Worm (Caenorhabditis elegans) whole organism, L1 larva: ENCODE measurements around the gene cwn-2.

ENCODE experiments used
- C04F5.9 ChIP-seq: sonication (generic microtip); optimal IDR thresholded peaks from 2 replicates; lab custom pipeline; 2016; ENCODE audit warnings: missing genetic modification characterization, missing compliant biosample characterization
- aha-1 ChIP-seq: fragments of 150-350 bp; optimal IDR thresholded peaks from 2 replicates; lab custom pipeline; 2014; ENCODE audit warnings: missing biosample characterization, missing genetic modification characterization
- aly-2 ChIP-seq: fragments of 150-350 bp; optimal IDR thresholded peaks from 2 replicates; lab custom pipeline; 2014; ENCODE audit warnings: missing biosample characterization, missing genetic modification characterization
- ceh-63 ChIP-seq: fragments of 200-800 bp; sonication (Bioruptor generic); optimal IDR thresholded peaks from 2 replicates; lab custom pipeline; 2018; ENCODE audit warnings: mild to moderate bottlenecking, missing genetic modification characterization, missing compliant biosample characterization
- ceh-88 ChIP-seq: fragments of 200-800 bp; sonication (Bioruptor generic); IDR thresholded peaks from 2 replicates; pipeline ENCODE4 v1.3.6; 2022; ENCODE audit warnings: missing genetic modification characterization, missing compliant biosample characterization
- ceh-90 ChIP-seq: sonication (generic microtip); optimal IDR thresholded peaks from 2 replicates; lab custom pipeline; 2016; ENCODE audit warnings: missing genetic modification characterization, missing compliant biosample characterization
- ces-1 ChIP-seq: fragments of 150-350 bp; optimal IDR thresholded peaks from 2 replicates; lab custom pipeline; 2014; ENCODE audit warnings: missing biosample characterization, missing genetic modification reagents, missing genetic modification characterization
- dpl-1 ChIP-seq, 3 experiments: fragments of 150-350 bp in 2 of 3; sonication (generic microtip) in 1 of 3; optimal IDR thresholded peaks; 2 replicates each; lab custom pipeline; 2014 to 2017; ENCODE audit warnings: missing biosample characterization in 3 of 3, missing genetic modification characterization in 3 of 3, missing genetic modification reagents in 3 of 3
- dsc-1 ChIP-seq: sonication (generic microtip); optimal IDR thresholded peaks from 2 replicates; lab custom pipeline; 2016; ENCODE audit warnings: mild to moderate bottlenecking, missing genetic modification characterization, missing compliant biosample characterization
- efl-1 ChIP-seq, 4 experiments: fragments of 150-350 bp; optimal IDR thresholded peaks in 3 of 4; peaks in 1 of 4; 1 replicate in 1 of 4; 2 replicates in 3 of 4; lab custom pipeline; 2014; ENCODE audit warnings: missing biosample characterization in 2 of 4, missing genetic modification characterization in 2 of 4, missing genetic modification reagents in 2 of 4
- efl-3 ChIP-seq: fragments of 200-800 bp; sonication (Bioruptor generic); optimal IDR thresholded peaks from 2 replicates; lab custom pipeline; 2018; ENCODE audit warnings: mild to moderate bottlenecking, missing genetic modification characterization, missing compliant biosample characterization
- egl-13 ChIP-seq: sonication (generic microtip); optimal IDR thresholded peaks from 2 replicates; lab custom pipeline; 2016; ENCODE audit warnings: missing genotype, missing genetic modification reagents, missing genetic modification characterization, missing compliant biosample characterization
- egl-27 ChIP-seq, 2 experiments: fragments of 150-350 bp in 1 of 2; sonication (generic microtip); optimal IDR thresholded peaks; 3 replicates each; lab custom pipeline; 2017 to 2018; ENCODE audit warnings: missing biosample characterization in 2 of 2, missing genetic modification characterization in 2 of 2, missing genetic modification reagents in 2 of 2
- elt-3 ChIP-seq, 6 experiments: fragments of 150-350 bp in 1 of 6; sonication (generic microtip); optimal IDR thresholded peaks; 2 replicates each; lab custom pipeline; 2017 to 2018; ENCODE audit warnings: missing biosample characterization in 6 of 6, missing genetic modification characterization in 6 of 6, inconsistent platforms in 1 of 6
- fkh-10 ChIP-seq: sonication (generic microtip); optimal IDR thresholded peaks from 2 replicates; lab custom pipeline; 2017; ENCODE audit warnings: missing biosample characterization, missing genetic modification reagents, missing genetic modification characterization
- fkh-8 ChIP-seq: sonication (generic microtip); optimal IDR thresholded peaks from 2 replicates; lab custom pipeline; 2016; ENCODE audit warnings: mild to moderate bottlenecking, missing genetic modification characterization, missing compliant biosample characterization
- fos-1 ChIP-seq: fragments of 150-350 bp; optimal IDR thresholded peaks from 2 replicates; lab custom pipeline; 2014; ENCODE audit warnings: missing biosample characterization, missing genetic modification characterization
- grh-1 ChIP-seq: fragments of 200-800 bp; sonication (Bioruptor generic); IDR thresholded peaks from 2 replicates; pipeline ENCODE4 v1.3.6; 2022; ENCODE audit warnings: missing genetic modification reagents, missing genetic modification characterization, missing compliant biosample characterization
- hpl-2 ChIP-seq: fragments of 150-350 bp; optimal IDR thresholded peaks from 2 replicates; lab custom pipeline; 2014; ENCODE audit warnings: missing biosample characterization, missing genetic modification reagents, missing genetic modification characterization
- irx-1 ChIP-seq: sonication (generic microtip); optimal IDR thresholded peaks from 2 replicates; lab custom pipeline; 2016; ENCODE audit warnings: missing genetic modification characterization, missing compliant biosample characterization
- isw-1 ChIP-seq: fragments of 200-800 bp; sonication (Bioruptor generic); IDR thresholded peaks from 2 replicates; pipeline ENCODE4 v1.3.6; 2022; ENCODE audit warnings: missing genetic modification characterization, missing compliant biosample characterization
- jun-1 ChIP-seq: fragments of 150-350 bp; optimal IDR thresholded peaks from 2 replicates; lab custom pipeline; 2014; ENCODE audit warnings: missing biosample characterization, missing genetic modification reagents, missing genetic modification characterization
- lin-14 ChIP-seq: fragments of 200-800 bp; sonication (Bioruptor generic); optimal IDR thresholded peaks from 2 replicates; lab custom pipeline; 2018; ENCODE audit warnings: mild to moderate bottlenecking, missing genetic modification characterization, moderate library complexity, missing compliant biosample characterization
- lin-15B ChIP-seq: fragments of 150-350 bp; sonication (generic microtip); optimal IDR thresholded peaks from 3 replicates; lab custom pipeline; 2014; ENCODE audit warnings: missing biosample characterization, missing genetic modification characterization
- lin-39 ChIP-seq: fragments of 150-350 bp; optimal IDR thresholded peaks from 2 replicates; lab custom pipeline; 2014; ENCODE audit warnings: missing biosample characterization, missing genetic modification reagents, missing genetic modification characterization
- lsy-2 ChIP-seq, 2 experiments: fragments of 150-350 bp; optimal IDR thresholded peaks; 2 replicates each; lab custom pipeline; 2014; ENCODE audit warnings: missing biosample characterization in 2 of 2, missing genetic modification characterization in 2 of 2
- mef-2 ChIP-seq: fragments of 150-350 bp; optimal IDR thresholded peaks from 2 replicates; lab custom pipeline; 2014; ENCODE audit warnings: missing biosample characterization, missing genetic modification characterization
- nhr-11 ChIP-seq: fragments of 150-350 bp; optimal IDR thresholded peaks from 2 replicates; lab custom pipeline; 2014; ENCODE audit warnings: missing biosample characterization, missing genetic modification characterization
- nhr-12 ChIP-seq: sonication (generic microtip); optimal IDR thresholded peaks from 2 replicates; lab custom pipeline; 2017; ENCODE audit warnings: missing biosample characterization, missing genetic modification characterization
- nhr-20 ChIP-seq: sonication (generic microtip); optimal IDR thresholded peaks from 2 replicates; lab custom pipeline; 2016; ENCODE audit warnings: mild to moderate bottlenecking, missing genetic modification characterization, missing compliant biosample characterization
- nhr-237 ChIP-seq: fragments of 150-350 bp; optimal IDR thresholded peaks from 2 replicates; lab custom pipeline; 2014; ENCODE audit warnings: missing biosample characterization, missing genetic modification characterization
- nhr-71 ChIP-seq: sonication (generic microtip); optimal IDR thresholded peaks from 2 replicates; lab custom pipeline; 2016; ENCODE audit warnings: mild to moderate bottlenecking, missing genetic modification characterization, moderate library complexity, missing compliant biosample characterization
- nhr-76 ChIP-seq: sonication (generic microtip); optimal IDR thresholded peaks from 2 replicates; lab custom pipeline; 2017; ENCODE audit warnings: missing biosample characterization, missing genetic modification characterization
- nhr-85 ChIP-seq: sonication (generic microtip); peaks from one replicate; lab custom pipeline; 2016; ENCODE audit warnings: missing genetic modification characterization, inconsistent platforms, missing compliant biosample characterization
- nhr-90 ChIP-seq: sonication (generic microtip); optimal IDR thresholded peaks from 2 replicates; lab custom pipeline; 2016; ENCODE audit warnings: mild to moderate bottlenecking, missing genetic modification characterization, missing compliant biosample characterization; ENCODE audit not compliant: poor library complexity
- pqm-1 ChIP-seq: sonication (generic microtip); optimal IDR thresholded peaks from 3 replicates; lab custom pipeline; 2017; ENCODE audit warnings: missing biosample characterization, missing genetic modification characterization
- rnt-1 ChIP-seq: sonication (generic microtip); optimal IDR thresholded peaks from 2 replicates; lab custom pipeline; 2016; ENCODE audit warnings: mild to moderate bottlenecking, missing genetic modification characterization, moderate library complexity, missing compliant biosample characterization
- skn-1 ChIP-seq: fragments of 150-350 bp; optimal IDR thresholded peaks from 2 replicates; lab custom pipeline; 2014; ENCODE audit warnings: missing biosample characterization, missing genetic modification characterization
- snpc-4 ChIP-seq: fragments of 150-350 bp; optimal IDR thresholded peaks from 2 replicates; lab custom pipeline; 2014; ENCODE audit warnings: missing biosample characterization, missing genetic modification characterization
- snu-23 ChIP-seq: sonication (generic microtip); optimal IDR thresholded peaks from 2 replicates; lab custom pipeline; 2016; ENCODE audit warnings: missing genetic modification characterization, missing compliant biosample characterization
- sox-4 ChIP-seq: sonication (generic microtip); optimal IDR thresholded peaks from 2 replicates; lab custom pipeline; 2016; ENCODE audit warnings: missing genetic modification characterization, missing compliant biosample characterization
- sptf-1 ChIP-seq: fragments of 150-350 bp; optimal IDR thresholded peaks from 2 replicates; lab custom pipeline; 2014; ENCODE audit warnings: missing biosample characterization, missing genetic modification characterization
- sup-37 ChIP-seq: fragments of 200-800 bp; sonication (Bioruptor generic); optimal IDR thresholded peaks from 2 replicates; lab custom pipeline; 2018; ENCODE audit warnings: mild to moderate bottlenecking, missing genetic modification characterization, missing compliant biosample characterization
- tbx-2 ChIP-seq: sonication (generic microtip); optimal IDR thresholded peaks from 2 replicates; lab custom pipeline; 2016; ENCODE audit warnings: missing genetic modification characterization, missing compliant biosample characterization
- tlp-1 ChIP-seq: fragments of 150-350 bp; optimal IDR thresholded peaks from 2 replicates; lab custom pipeline; 2014; ENCODE audit warnings: missing biosample characterization, missing genetic modification characterization
- unc-130 ChIP-seq: fragments of 150-350 bp; optimal IDR thresholded peaks from 2 replicates; lab custom pipeline; 2017; ENCODE audit warnings: missing biosample characterization, missing genetic modification characterization, inconsistent platforms
- unc-30 ChIP-seq: sonication (generic microtip); optimal IDR thresholded peaks from 2 replicates; lab custom pipeline; 2017; ENCODE audit warnings: missing biosample characterization, missing genetic modification characterization
- unc-62 ChIP-seq: fragments of 150-350 bp; optimal IDR thresholded peaks from 2 replicates; lab custom pipeline; 2014; ENCODE audit warnings: missing biosample characterization, missing genetic modification reagents, missing genetic modification characterization
- unc-86 ChIP-seq: sonication (generic microtip); optimal IDR thresholded peaks from 2 replicates; lab custom pipeline; 2016; ENCODE audit warnings: missing genetic modification characterization, missing compliant biosample characterization
- xbp-1 ChIP-seq: sonication (generic microtip); optimal IDR thresholded peaks from 2 replicates; lab custom pipeline; 2016; ENCODE audit warnings: missing genetic modification characterization, missing compliant biosample characterization
- zip-4 ChIP-seq: fragments of 200-800 bp; sonication (Bioruptor generic); optimal IDR thresholded peaks from 2 replicates; lab custom pipeline; 2018; ENCODE audit warnings: mild to moderate bottlenecking, missing genetic modification characterization, moderate library complexity, missing compliant biosample characterization
- ztf-4 ChIP-seq: fragments of 150-350 bp; optimal IDR thresholded peaks from 2 replicates; lab custom pipeline; 2014; ENCODE audit warnings: missing biosample characterization, missing genetic modification characterization

The cwn-2 gene

DNA sequence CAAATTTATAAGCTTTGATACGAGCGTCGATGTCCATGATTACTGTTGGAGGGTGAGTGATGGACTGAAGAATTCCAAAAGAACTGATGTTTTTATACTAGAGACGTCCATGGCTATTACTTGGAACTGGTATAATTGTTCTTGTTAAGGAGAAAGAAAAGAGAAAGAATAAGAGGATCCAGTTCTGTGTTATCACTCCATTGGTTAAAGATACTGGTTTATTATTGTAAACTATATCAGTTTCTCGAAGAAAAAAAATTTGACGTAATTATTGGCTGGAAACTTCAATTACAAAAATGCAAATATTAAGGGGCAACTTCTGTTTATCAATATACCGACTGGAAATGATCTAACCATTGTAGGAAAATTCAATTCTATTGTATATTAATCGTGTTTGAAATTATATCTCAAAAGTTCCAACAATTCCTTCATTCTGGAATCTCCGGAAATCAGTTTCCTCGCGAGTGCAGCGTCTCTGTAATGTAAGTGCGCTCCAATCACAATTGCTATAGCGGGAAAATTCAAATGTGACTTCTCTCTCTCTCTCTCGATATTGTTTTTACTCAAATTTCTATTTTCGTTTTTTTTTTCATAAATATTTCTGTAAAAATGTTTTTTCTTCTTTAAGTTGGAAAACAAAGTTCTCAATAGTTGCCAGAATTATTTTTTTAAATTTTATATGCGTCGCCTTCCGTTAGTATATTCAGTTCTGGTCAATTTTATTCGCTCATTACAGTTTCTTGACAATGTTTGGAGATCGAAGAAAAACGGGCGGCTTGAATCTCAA, 18.0 kb downstream of the cwn-2 start, which contains the start of the genes col-2 and ndc-80 (continued):
- no peak for TF ChIP-seq aly-2
- TF ChIP-seq fkh-10 (GFP tag; lab: Kevin White, UChicago) = no peak
- TF ChIP-seq isw-1 (GFP tag; lab: Robert Waterston, UW) = peak; percentile 48
- peak; percentile 88 for TF ChIP-seq rnt-1 (tag; lab: Kevin White, UChicago)
- TF ChIP-seq mef-2 (tag; lab: Kevin White, UChicago) = no peak
- peak; percentile 79 for TF ChIP-seq nhr-85
- TF ChIP-seq ceh-63 (GFP tag; lab: Kevin White, UChicago) = no peak
- peak; percentile 87 for TF ChIP-seq lin-15B (tag; lab: Kevin White, UChicago)
- peak; percentile 61 for TF ChIP-seq tbx-2
- TF ChIP-seq snpc-4 (tag; lab: Kevin White, UChicago) = peak; percentile 13
- TF ChIP-seq snu-23 (GFP tag; lab: Kevin White, UChicago) = peak; percentile 82
- TF ChIP-seq tlp-1 (tag; lab: Kevin White, UChicago) = no peak
- peak; percentile 38 for TF ChIP-seq unc-86
- no peak for TF ChIP-seq jun-1 (tag; lab: Kevin White, UChicago)
- TF ChIP-seq fkh-8 (tag; lab: Kevin White, UChicago) = peak; percentile 49
- TF ChIP-seq nhr-11 = no peak
- TF ChIP-seq unc-30 (tag; lab: Kevin White, UChicago) = no peak
- peak in 1 of 6 experiments; percentile 68 for TF ChIP-seq elt-3 (tag; optimal IDR thresholded peaks at IDR 0.05; lab: Kevin White, UChicago)
- peak; percentile 67 for TF ChIP-seq nhr-90 (tag; lab: Kevin White, UChicago)
- no peak for TF ChIP-seq C04F5.9
- TF ChIP-seq sptf-1 = no peak
- TF ChIP-seq ceh-90 (tag; lab: Kevin White, UChicago) = no peak
- TF ChIP-seq irx-1 (tag; lab: Kevin White, UChicago) = no peak
- no peak for TF ChIP-seq unc-130 (tag; lab: Kevin White, UChicago)
- TF ChIP-seq fos-1 (tag; lab: Kevin White, UChicago) = peak; percentile 67
- TF ChIP-seq nhr-71 (tag; lab: Kevin White, UChicago) = peak; percentile 83
- TF ChIP-seq lin-39 (tag; lab: Kevin White, UChicago) = no peak
- no peak for TF ChIP-seq hpl-2
- TF ChIP-seq pqm-1 = no peak
- TF ChIP-seq zip-4 (GFP tag; lab: Kevin White, UChicago) = no peak
- no peak for TF ChIP-seq ztf-4 (tag; lab: Kevin White, UChicago)
- no peak for TF ChIP-seq aha-1 (tag; lab: Kevin White, UChicago)
- TF ChIP-seq egl-27 (tag; optimal IDR thresholded peaks at IDR 0.05; lab: Kevin White, UChicago) = no peak
- TF ChIP-seq nhr-20 (tag; lab: Kevin White, UChicago) = peak; percentile 71
- TF ChIP-seq efl-1 (optimal IDR thresholded peaks at IDR 0.05; lab: Kevin White, UChicago) = peak; percentile 91 to 94
- TF ChIP-seq efl-1 (GFP tag; optimal IDR thresholded peaks at IDR 0.05 in 1 of 2; lab: Kevin White, UChicago) = peak; percentile 88 to 99
- TF ChIP-seq unc-62 = no peak
- no peak for TF ChIP-seq grh-1 (GFP tag; lab: Robert Waterston, UW)
- no peak for TF ChIP-seq efl-3 (GFP tag; lab: Kevin White, UChicago)
- TF ChIP-seq lin-14 = peak; percentile 79
- peak; percentile 51 for TF ChIP-seq nhr-237 (tag; lab: Kevin White, UChicago)
- TF ChIP-seq xbp-1 = peak; percentile 71
- peak; percentile 69 to 92 for TF ChIP-seq lsy-2 (tag; optimal IDR thresholded peaks at IDR 0.05; lab: Kevin White, UChicago)
- TF ChIP-seq nhr-12 (tag; lab: Kevin White, UChicago) = no peak
- peak; percentile 70 for TF ChIP-seq skn-1 (tag; lab: Kevin White, UChicago)
- TF ChIP-seq ces-1 (GFP tag; lab: Kevin White, UChicago) = no peak
- no peak for TF ChIP-seq egl-13
- TF ChIP-seq ceh-88 (GFP tag; lab: Robert Waterston, UW) = no peak; the same call in 1 of the 2 replicates
- no peak for TF ChIP-seq nhr-76 (tag; lab: Kevin White, UChicago)
- TF ChIP-seq sup-37 (GFP tag; lab: Kevin White, UChicago) = no peak
- TF ChIP-seq dsc-1 (tag; lab: Kevin White, UChicago) = peak; percentile 28
- TF ChIP-seq sox-4 (tag; lab: Kevin White, UChicago) = no peak
- peak; percentile 88 to 92 (median 89) for TF ChIP-seq dpl-1 (GFP tag; optimal IDR thresholded peaks at IDR 0.05; lab: Kevin White, UChicago)
